Fruit fly (Drosophila melanogaster) whole organism, prepupa: Measurements from ENCODE around the gene Cdc6.

Experiments used
- Blimp-1 ChIP-seq: fragments of 200-800 bp; sonication (Bioruptor generic); optimal IDR thresholded peaks from 3 replicates; lab custom pipeline; 2017; ENCODE audit warnings: missing biosample characterization, missing genetic modification characterization, mild to moderate bottlenecking, moderate library complexity, missing genetic modification reagents
- CG10631 ChIP-seq: fragments of 200-800 bp; sonication (Bioruptor generic); optimal IDR thresholded peaks from 2 replicates; lab custom pipeline; 2016; ENCODE audit warnings: missing biosample characterization, missing genetic modification characterization
- CG10669 ChIP-seq: fragments of 200-800 bp; sonication (Bioruptor generic); optimal IDR thresholded peaks from 3 replicates; lab custom pipeline; 2018; ENCODE audit warnings: missing biosample characterization, mild to moderate bottlenecking, missing genetic modification characterization, moderate library complexity
- CG11294 ChIP-seq: fragments of 200-800 bp; sonication (Bioruptor generic); IDR thresholded peaks from 2 replicates; pipeline ENCODE4 v1.3.6; 2022; ENCODE audit warnings: missing biosample characterization, missing genetic modification characterization
- CG11762 ChIP-seq: fragments of 200-800 bp; sonication (Bioruptor generic); optimal IDR thresholded peaks from 3 replicates; lab custom pipeline; 2016; ENCODE audit warnings: missing biosample characterization, missing genetic modification characterization; ENCODE audit not compliant: insufficient read depth
- CG11902 ChIP-seq: fragments of 200-800 bp; sonication (Bioruptor generic); optimal IDR thresholded peaks from 3 replicates; lab custom pipeline; 2016; ENCODE audit warnings: missing biosample characterization, missing genetic modification characterization
- CG15336 ChIP-seq: fragments of 200-800 bp; sonication (Bioruptor generic); IDR thresholded peaks from 2 replicates; pipeline ENCODE4 v1.3.6; 2022; ENCODE audit warnings: missing biosample characterization, missing genetic modification characterization
- CG1621 ChIP-seq: fragments of 200-800 bp; sonication (Bioruptor generic); optimal IDR thresholded peaks from 3 replicates; lab custom pipeline; 2018; ENCODE audit warnings: missing biosample characterization, mild to moderate bottlenecking, missing genetic modification characterization
- CG16779 ChIP-seq: fragments of 200-800 bp; sonication (Bioruptor generic); optimal IDR thresholded peaks from 3 replicates; lab custom pipeline; 2017; ENCODE audit warnings: missing biosample characterization, mild to moderate bottlenecking, missing genetic modification characterization
- CG31627 ChIP-seq: fragments of 200-800 bp; sonication (Bioruptor generic); optimal IDR thresholded peaks from 3 replicates; lab custom pipeline; 2016; ENCODE audit warnings: missing biosample characterization, missing genetic modification characterization
- CG32006 ChIP-seq: fragments of 200-800 bp; sonication (Bioruptor generic); optimal IDR thresholded peaks from 3 replicates; lab custom pipeline; 2017; ENCODE audit warnings: missing biosample characterization, mild to moderate bottlenecking, missing genetic modification characterization
- CG34406 ChIP-seq: fragments of 200-800 bp; sonication (Bioruptor generic); optimal IDR thresholded peaks from 3 replicates; lab custom pipeline; 2016; ENCODE audit warnings: missing biosample characterization, missing genetic modification characterization
- CG3919 ChIP-seq: fragments of 200-800 bp; sonication (Bioruptor generic); optimal IDR thresholded peaks from 3 replicates; lab custom pipeline; 2016; ENCODE audit warnings: missing biosample characterization, missing genetic modification characterization
- CG4318 ChIP-seq: fragments of 200-800 bp; sonication (Bioruptor generic); optimal IDR thresholded peaks from 3 replicates; lab custom pipeline; 2017; ENCODE audit warnings: missing biosample characterization, mild to moderate bottlenecking, missing genetic modification characterization
- CG6163 ChIP-seq: fragments of 200-800 bp; sonication (Bioruptor generic); IDR thresholded peaks from 3 replicates; pipeline ENCODE4 v1.3.6; 2022; ENCODE audit warnings: missing biosample characterization, missing genetic modification characterization
- CG6276 ChIP-seq: fragments of 200-800 bp; sonication (Bioruptor generic); optimal IDR thresholded peaks from 2 replicates; lab custom pipeline; 2017; ENCODE audit warnings: missing biosample characterization, mild to moderate bottlenecking, missing genetic modification characterization
- CG6792 ChIP-seq: fragments of 200-800 bp; sonication (Bioruptor generic); optimal IDR thresholded peaks from 3 replicates; lab custom pipeline; 2016; ENCODE audit warnings: missing biosample characterization, missing genetic modification characterization
- CG6808 ChIP-seq: fragments of 200-800 bp; sonication (Bioruptor generic); optimal IDR thresholded peaks from 3 replicates; lab custom pipeline; 2017; ENCODE audit warnings: missing biosample characterization, missing genetic modification characterization, mild to moderate bottlenecking, moderate library complexity, missing genetic modification reagents
- CG6854 ChIP-seq: fragments of 200-800 bp; sonication (Bioruptor generic); optimal IDR thresholded peaks from 2 replicates; lab custom pipeline; 2017; ENCODE audit warnings: missing biosample characterization, mild to moderate bottlenecking, missing genetic modification characterization
- CG7368 ChIP-seq: fragments of 200-800 bp; sonication (Bioruptor generic); optimal IDR thresholded peaks from 3 replicates; lab custom pipeline; 2016; ENCODE audit warnings: missing biosample characterization, missing genetic modification characterization
- CG8319 ChIP-seq: fragments of 200-800 bp; sonication (Bioruptor generic); optimal IDR thresholded peaks from 3 replicates; lab custom pipeline; 2016; ENCODE audit warnings: missing biosample characterization, missing genetic modification characterization
- CG8632 ChIP-seq: fragments of 200-800 bp; sonication (Bioruptor generic); optimal IDR thresholded peaks from 3 replicates; lab custom pipeline; 2016; ENCODE audit warnings: missing biosample characterization, missing genetic modification characterization
- Eip75B ChIP-seq: fragments of 200-800 bp; sonication (Bioruptor generic); optimal IDR thresholded peaks from 3 replicates; lab custom pipeline; 2016; ENCODE audit warnings: missing biosample characterization, missing genetic modification characterization
- Eip78C ChIP-seq: fragments of 200-800 bp; sonication (Bioruptor generic); peaks from one replicate; lab custom pipeline; 2016; ENCODE audit warnings: missing biosample characterization, missing genetic modification characterization
- Eip93F ChIP-seq: fragments of 200-800 bp; sonication (Bioruptor generic); optimal IDR thresholded peaks from 2 replicates; lab custom pipeline; 2016; ENCODE audit warnings: missing biosample characterization, mild to moderate bottlenecking, missing genetic modification characterization
- Ets21C ChIP-seq: fragments of 200-800 bp; sonication (Bioruptor generic); optimal IDR thresholded peaks from 3 replicates; lab custom pipeline; 2016; ENCODE audit warnings: missing biosample characterization, missing genetic modification characterization
- Hr38 ChIP-seq: sonication (Bioruptor generic); optimal IDR thresholded peaks from 2 replicates; lab custom pipeline; 2016; ENCODE audit warnings: missing biosample characterization, missing genetic modification characterization
- Hr39 ChIP-seq: fragments of 200-800 bp; sonication (Bioruptor generic); optimal IDR thresholded peaks from 2 replicates; lab custom pipeline; 2016; ENCODE audit warnings: missing biosample characterization, missing genetic modification characterization
- Hr4 ChIP-seq: fragments of 200-800 bp; sonication (Bioruptor generic); optimal IDR thresholded peaks from 3 replicates; lab custom pipeline; 2016; ENCODE audit warnings: missing biosample characterization, missing genetic modification characterization
- Lpt ChIP-seq: fragments of 200-800 bp; sonication (Bioruptor generic); optimal IDR thresholded peaks from 3 replicates; lab custom pipeline; 2016; ENCODE audit warnings: missing biosample characterization, missing genetic modification characterization
- Smox ChIP-seq: fragments of 200-800 bp; sonication (Bioruptor generic); optimal IDR thresholded peaks from 3 replicates; lab custom pipeline; 2016; ENCODE audit warnings: missing biosample characterization, missing genetic modification characterization
- Sox102F ChIP-seq: fragments of 200-800 bp; sonication (Bioruptor generic); optimal IDR thresholded peaks from 2 replicates; lab custom pipeline; 2016; ENCODE audit warnings: missing biosample characterization, mild to moderate bottlenecking, missing genetic modification characterization
- Sox14 ChIP-seq: fragments of 200-800 bp; sonication (Bioruptor generic); optimal IDR thresholded peaks from 3 replicates; lab custom pipeline; 2016; ENCODE audit warnings: missing biosample characterization, missing genetic modification characterization
- Sox15 ChIP-seq: fragments of 200-800 bp; sonication (Bioruptor generic); optimal IDR thresholded peaks from 3 replicates; lab custom pipeline; 2016; ENCODE audit warnings: missing biosample characterization, missing genetic modification characterization
- achi ChIP-seq: fragments of 200-800 bp; sonication (Bioruptor generic); optimal IDR thresholded peaks from 3 replicates; lab custom pipeline; 2016; ENCODE audit warnings: missing biosample characterization, missing genetic modification characterization
- acj6 ChIP-seq: fragments of 200-800 bp; sonication (Bioruptor generic); optimal IDR thresholded peaks from 3 replicates; lab custom pipeline; 2016; ENCODE audit warnings: missing biosample characterization, missing genetic modification characterization
- cyc ChIP-seq: fragments of 200-800 bp; sonication (Bioruptor generic); optimal IDR thresholded peaks from 3 replicates; lab custom pipeline; 2016; ENCODE audit warnings: missing biosample characterization, missing genetic modification characterization
- dac ChIP-seq: fragments of 200-800 bp; sonication (Bioruptor generic); optimal IDR thresholded peaks from 2 replicates; lab custom pipeline; 2017; ENCODE audit warnings: missing biosample characterization, mild to moderate bottlenecking, missing genetic modification characterization
- dsx ChIP-seq: fragments of 200-800 bp; optimal IDR thresholded peaks from 3 replicates; lab custom pipeline; 2019; ENCODE audit warnings: missing biosample characterization, mild to moderate bottlenecking, missing genetic modification characterization, moderate library complexity; ENCODE audit not compliant: poor library complexity, severe bottlenecking
- eg ChIP-seq: fragments of 200-800 bp; sonication (Bioruptor generic); IDR thresholded peaks from 3 replicates; pipeline ENCODE4 v1.3.6; 2022; ENCODE audit warnings: missing biosample characterization, missing genetic modification characterization
- esn ChIP-seq: fragments of 200-800 bp; sonication (Bioruptor generic); optimal IDR thresholded peaks from 2 replicates; lab custom pipeline; 2016; ENCODE audit warnings: missing biosample characterization, mild to moderate bottlenecking, missing genetic modification characterization, moderate library complexity
- fd59A ChIP-seq: fragments of 200-800 bp; sonication (Bioruptor generic); optimal IDR thresholded peaks from 2 replicates; lab custom pipeline; 2017; ENCODE audit warnings: missing biosample characterization, mild to moderate bottlenecking, missing genetic modification characterization, missing genetic modification reagents
- fd85E ChIP-seq: fragments of 200-800 bp; sonication (Bioruptor generic); optimal IDR thresholded peaks from 3 replicates; lab custom pipeline; 2016; ENCODE audit warnings: missing biosample characterization, missing genetic modification characterization
- fkh ChIP-seq: fragments of 200-800 bp; sonication (Bioruptor generic); optimal IDR thresholded peaks from 3 replicates; lab custom pipeline; 2017; ENCODE audit warnings: missing biosample characterization, mild to moderate bottlenecking, missing genetic modification characterization, moderate library complexity
- lz ChIP-seq: fragments of 200-800 bp; sonication (Bioruptor generic); optimal IDR thresholded peaks from 3 replicates; lab custom pipeline; 2016; ENCODE audit warnings: missing biosample characterization, missing genetic modification characterization
- net ChIP-seq: fragments of 200-800 bp; sonication (Bioruptor generic); optimal IDR thresholded peaks from 3 replicates; lab custom pipeline; 2016; ENCODE audit warnings: missing biosample characterization, missing genetic modification characterization
- pdm3 ChIP-seq: fragments of 200-800 bp; sonication (Bioruptor generic); optimal IDR thresholded peaks from 3 replicates; lab custom pipeline; 2016; ENCODE audit warnings: missing biosample characterization, missing genetic modification characterization
- spab ChIP-seq: fragments of 200-800 bp; sonication (Bioruptor generic); optimal IDR thresholded peaks from 2 replicates; lab custom pipeline; 2017; ENCODE audit warnings: missing biosample characterization, mild to moderate bottlenecking, missing genetic modification characterization, missing genetic modification reagents
- ss ChIP-seq, 2 experiments: fragments of 200-800 bp; sonication (Bioruptor generic); optimal IDR thresholded peaks; 2 replicates in 1 of 2; 3 replicates in 1 of 2; lab custom pipeline; 2017 to 2018; ENCODE audit warnings: mild to moderate bottlenecking in 2 of 2, missing biosample characterization in 2 of 2, missing genetic modification characterization in 2 of 2, moderate library complexity in 1 of 2
- topi ChIP-seq: fragments of 200-800 bp; sonication (Bioruptor generic); optimal IDR thresholded peaks from 3 replicates; lab custom pipeline; 2016; ENCODE audit warnings: missing biosample characterization, missing genetic modification characterization

The Cdc6 gene

DNA sequence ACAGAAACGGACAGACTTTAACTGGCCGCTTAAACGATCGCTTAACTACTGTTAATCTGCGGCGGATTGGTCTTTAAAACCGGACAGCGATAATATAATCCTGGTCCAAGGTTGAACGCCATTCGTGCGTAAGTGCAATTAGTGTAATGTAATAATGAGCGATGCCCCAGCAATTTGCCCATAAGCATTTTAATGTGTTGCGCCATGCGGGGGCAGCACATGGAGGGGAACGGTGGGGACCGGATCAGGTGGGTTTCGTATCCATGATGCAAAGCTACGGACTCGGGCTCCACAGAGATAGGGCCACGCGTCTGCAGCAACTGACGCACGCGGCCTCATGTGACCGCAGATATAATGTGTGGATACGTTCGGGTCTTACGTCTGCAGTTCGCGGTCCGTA lies 23.9 kb upstream of the Cdc6 start:
- TF ChIP-seq ss (GFP tag; optimal IDR thresholded peaks at IDR 0.05; lab: Kevin White, UChicago) (peak in 1 of 2 experiments; percentile 79), CG6792 (GFP tag; lab: Kevin White, UChicago) (no peak)
- TF ChIP-seq, all 60 proteins: peak for 1

DNA sequence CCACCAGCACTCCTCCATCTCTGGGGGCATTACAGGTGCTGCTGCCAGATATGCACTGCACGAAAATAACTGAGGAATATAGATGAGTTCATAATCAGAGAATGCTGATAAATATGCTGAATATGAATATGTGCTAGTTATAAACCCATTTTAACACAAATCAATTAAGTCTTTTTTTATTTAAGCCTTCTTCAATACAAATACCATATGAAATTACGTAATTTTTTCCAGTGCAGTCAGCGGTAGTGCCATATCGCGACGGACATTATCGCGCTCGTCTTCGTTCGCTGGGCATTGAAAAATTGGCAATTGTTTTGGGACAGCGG lies 23.5 kb upstream of the Cdc6 start:
- TF ChIP-seq Sox102F (GFP tag; lab: Kevin White, UChicago) (peak; percentile 81), dac (no peak), CG11902 (peak; percentile 90), Hr39 (peak; percentile 86), CG10631 (GFP tag; lab: Kevin White, UChicago) (peak; percentile 89), Smox (GFP tag; lab: Kevin White, UChicago) (peak; percentile 84), CG31627 (GFP tag; lab: Kevin White, UChicago) (peak; percentile 79), CG32006 (GFP tag; lab: Kevin White, UChicago) (peak; percentile 52), dsx (peak; percentile 91), CG11762 (GFP tag; lab: Kevin White, UChicago) (peak; percentile 86), ss (GFP tag; optimal IDR thresholded peaks at IDR 0.05; lab: Kevin White, UChicago) (peak; percentile 81 to 93), Hr38 (GFP tag; lab: Kevin White, UChicago) (no peak), CG6163 (GFP tag; lab: Robert Waterston, UW) (peak; percentile 89), CG4318 (GFP tag; lab: Kevin White, UChicago) (no peak), CG10669 (GFP tag; lab: Kevin White, UChicago) (peak; percentile 86), net (GFP tag; lab: Kevin White, UChicago) (peak; percentile 81), esn (peak; percentile 89), fd59A (GFP tag; lab: Kevin White, UChicago) (peak; percentile 84), pdm3 (peak; percentile 82), fd85E (peak; percentile 28), Hr4 (GFP tag; lab: Kevin White, UChicago) (peak; percentile 50), cyc (GFP tag; lab: Kevin White, UChicago) (peak; percentile 91), CG7368 (peak; percentile 89), CG8319 (GFP tag; lab: Kevin White, UChicago) (peak; percentile 77), lz (GFP tag; lab: Kevin White, UChicago) (peak; percentile 89), CG6808 (GFP tag; lab: Kevin White, UChicago) (peak; percentile 88), Ets21C (GFP tag; lab: Kevin White, UChicago) (peak; percentile 79), Sox15 (GFP tag; lab: Kevin White, UChicago) (peak; percentile 81), Blimp-1 (GFP tag; lab: Kevin White, UChicago) (peak; percentile 53), achi (peak; percentile 79), eg (peak; percentile 71), Eip93F (GFP tag; lab: Kevin White, UChicago) (peak; percentile 76), Eip75B (GFP tag; lab: Kevin White, UChicago) (peak; percentile 92), CG11294 (GFP tag; lab: Robert Waterston, UW) (peak; percentile 74), CG16779 (tag; lab: Kevin White, UChicago) (peak; percentile 78), CG6854 (GFP tag; lab: Kevin White, UChicago) (peak; percentile 60), Sox14 (peak; percentile 82), fkh (no peak), CG1621 (peak; percentile 81), acj6 (GFP tag; lab: Kevin White, UChicago) (peak; percentile 81), Lpt (GFP tag; lab: Kevin White, UChicago) (no peak), CG15336 (peak; percentile 73), CG6792 (GFP tag; lab: Kevin White, UChicago) (peak; percentile 90), Eip78C (peak; percentile 98), CG3919 (GFP tag; lab: Kevin White, UChicago) (peak; percentile 85), CG34406 (GFP tag; lab: Kevin White, UChicago) (peak; percentile 87), CG6276 (GFP tag; lab: Kevin White, UChicago) (peak; percentile 53), CG8632 (GFP tag; lab: Kevin White, UChicago) (peak; percentile 87), topi (peak; percentile 91), spab (GFP tag; lab: Kevin White, UChicago) (peak; percentile 86)
